Worm (Caenorhabditis elegans) whole organism, late embryonic: ENCODE measurements around the gene F56D6.19.
"Not testable (repeated sequence)": the region's sequence is repeated elsewhere in the genome, so short reads cannot be mapped to it uniquely, and the experiment has no call there.

Experiments
- C38D4.7 ChIP-seq: fragments of 200-800 bp; sonication (Bioruptor generic); optimal IDR thresholded peaks from 2 replicates; lab custom pipeline; 2018; ENCODE audit warnings: mild to moderate bottlenecking, missing genetic modification characterization, moderate library complexity, missing compliant biosample characterization
- T23F11.4 ChIP-seq: fragments of 200-800 bp; sonication (Bioruptor generic); optimal IDR thresholded peaks from 2 replicates; lab custom pipeline; 2018; ENCODE audit warnings: mild to moderate bottlenecking, missing genetic modification characterization, missing compliant biosample characterization
- Y22D7AL.16 ChIP-seq: sonication (generic microtip); optimal IDR thresholded peaks from 2 replicates; lab custom pipeline; 2016; ENCODE audit warnings: missing genetic modification characterization, missing compliant biosample characterization
- ceh-18 ChIP-seq: sonication (generic microtip); optimal IDR thresholded peaks from 2 replicates; lab custom pipeline; 2016; ENCODE audit warnings: missing genetic modification characterization, missing compliant biosample characterization
- ceh-2 ChIP-seq: sonication (generic microtip); optimal IDR thresholded peaks from 2 replicates; lab custom pipeline; 2016; ENCODE audit warnings: missing genotype, missing genetic modification characterization, missing compliant biosample characterization
- ceh-22 ChIP-seq: sonication (generic microtip); optimal IDR thresholded peaks from 2 replicates; lab custom pipeline; 2017; ENCODE audit warnings: missing biosample characterization, missing genetic modification characterization
- ceh-30 ChIP-seq: fragments of 150-350 bp; optimal IDR thresholded peaks from 2 replicates; lab custom pipeline; 2014; ENCODE audit warnings: missing biosample characterization, missing genetic modification characterization
- ceh-31 ChIP-seq: sonication (generic microtip); optimal IDR thresholded peaks from 2 replicates; lab custom pipeline; 2016; ENCODE audit warnings: missing genetic modification characterization, missing compliant biosample characterization
- ceh-45 ChIP-seq: fragments of 200-800 bp; sonication (Bioruptor generic); IDR thresholded peaks from 2 replicates; pipeline ENCODE4 v1.3.6; 2022; ENCODE audit warnings: missing genetic modification reagents, missing genetic modification characterization, missing compliant biosample characterization
- ceh-48 ChIP-seq: sonication (generic microtip); optimal IDR thresholded peaks from 2 replicates; lab custom pipeline; 2016; ENCODE audit warnings: missing genetic modification characterization, inconsistent platforms, missing compliant biosample characterization
- che-1 ChIP-seq: sonication (generic microtip); optimal IDR thresholded peaks from 2 replicates; lab custom pipeline; 2016; ENCODE audit warnings: mild to moderate bottlenecking, missing genetic modification characterization, missing compliant biosample characterization
- dmd-4 ChIP-seq: sonication (generic microtip); optimal IDR thresholded peaks from 2 replicates; lab custom pipeline; 2016; ENCODE audit warnings: borderline replicate concordance, missing genetic modification characterization, missing compliant biosample characterization
- dve-1 ChIP-seq: sonication (generic microtip); optimal IDR thresholded peaks from 2 replicates; lab custom pipeline; 2017; ENCODE audit warnings: antibody characterized with exemption, mild to moderate bottlenecking, missing genetic modification characterization, missing compliant biosample characterization
- elt-2 ChIP-seq: sonication (generic microtip); optimal IDR thresholded peaks from 2 replicates; lab custom pipeline; 2016; ENCODE audit warnings: missing genetic modification reagents, missing genetic modification characterization, missing compliant biosample characterization
- ets-4 ChIP-seq: sonication (generic microtip); optimal IDR thresholded peaks from 2 replicates; lab custom pipeline; 2016; ENCODE audit warnings: missing genetic modification characterization, missing compliant biosample characterization
- gmeb-2 ChIP-seq: sonication (generic microtip); optimal IDR thresholded peaks from 2 replicates; lab custom pipeline; 2016; ENCODE audit warnings: missing genetic modification characterization, inconsistent platforms, missing compliant biosample characterization
- hlh-13 ChIP-seq: fragments of 200-800 bp; sonication (Bioruptor generic); optimal IDR thresholded peaks from 2 replicates; lab custom pipeline; 2018; ENCODE audit warnings: mild to moderate bottlenecking, missing genetic modification characterization, missing compliant biosample characterization
- hlh-15 ChIP-seq: sonication (generic microtip); optimal IDR thresholded peaks from 2 replicates; lab custom pipeline; 2016; ENCODE audit warnings: missing genetic modification characterization, missing compliant biosample characterization
- hlh-8 ChIP-seq: sonication (generic microtip); optimal IDR thresholded peaks from 2 replicates; lab custom pipeline; 2016; ENCODE audit warnings: missing genotype, missing genetic modification characterization, missing compliant biosample characterization
- lim-6 ChIP-seq: sonication (generic microtip); optimal IDR thresholded peaks from 2 replicates; lab custom pipeline; 2016; ENCODE audit warnings: missing genetic modification characterization, missing compliant biosample characterization
- lin-11 ChIP-seq: fragments of 200-800 bp; sonication (Bioruptor generic); optimal IDR thresholded peaks from 2 replicates; lab custom pipeline; 2018; ENCODE audit warnings: mild to moderate bottlenecking, missing genetic modification characterization, missing compliant biosample characterization
- nfya-1 ChIP-seq: sonication (generic microtip); optimal IDR thresholded peaks from 2 replicates; lab custom pipeline; 2017; ENCODE audit warnings: missing genetic modification characterization, mild to moderate bottlenecking, missing compliant biosample characterization, antibody characterized with exemption, moderate library complexity
- nhr-232 ChIP-seq: sonication (generic microtip); optimal IDR thresholded peaks from 2 replicates; lab custom pipeline; 2016; ENCODE audit warnings: missing genetic modification characterization, missing compliant biosample characterization
- odd-2 ChIP-seq: sonication (generic microtip); optimal IDR thresholded peaks from 2 replicates; lab custom pipeline; 2017; ENCODE audit warnings: antibody characterized with exemption, mild to moderate bottlenecking, missing genetic modification characterization, missing compliant biosample characterization
- pag-3 ChIP-seq: sonication (generic microtip); optimal IDR thresholded peaks from 2 replicates; lab custom pipeline; 2016; ENCODE audit warnings: missing compliant biosample characterization, missing genetic modification characterization, borderline replicate concordance
- pat-9 ChIP-seq: fragments of 200-800 bp; sonication (Bioruptor generic); optimal IDR thresholded peaks from 2 replicates; lab custom pipeline; 2018; ENCODE audit warnings: mild to moderate bottlenecking, missing genetic modification characterization, moderate library complexity, missing compliant biosample characterization
- pha-2 ChIP-seq: sonication (generic microtip); optimal IDR thresholded peaks from 2 replicates; lab custom pipeline; 2017; ENCODE audit warnings: mild to moderate bottlenecking, missing genetic modification characterization, missing compliant biosample characterization
- pha-4 ChIP-seq: fragments of 150-350 bp; optimal IDR thresholded peaks from 2 replicates; lab custom pipeline; 2018; ENCODE audit warnings: missing biosample characterization, missing genetic modification reagents, missing genetic modification characterization
- ref-2 ChIP-seq: sonication (generic microtip); optimal IDR thresholded peaks from 2 replicates; lab custom pipeline; 2016; ENCODE audit warnings: missing genetic modification characterization, missing compliant biosample characterization
- rnt-1 ChIP-seq: sonication (generic microtip); optimal IDR thresholded peaks from 2 replicates; lab custom pipeline; 2016; ENCODE audit warnings: missing genetic modification characterization, missing compliant biosample characterization
- sdc-2 ChIP-seq: sonication (generic microtip); optimal IDR thresholded peaks from 2 replicates; lab custom pipeline; 2016; ENCODE audit warnings: missing genotype, missing genetic modification characterization, missing compliant biosample characterization
- sox-4 ChIP-seq: sonication (generic microtip); optimal IDR thresholded peaks from 2 replicates; lab custom pipeline; 2017; ENCODE audit warnings: mild to moderate bottlenecking, missing genetic modification characterization, inconsistent platforms, missing compliant biosample characterization
- syd-9 ChIP-seq: sonication (generic microtip); optimal IDR thresholded peaks from 2 replicates; lab custom pipeline; 2016; ENCODE audit warnings: mild to moderate bottlenecking, missing genetic modification characterization, moderate library complexity, missing compliant biosample characterization
- tbx-2 ChIP-seq: sonication (generic microtip); optimal IDR thresholded peaks from 2 replicates; lab custom pipeline; 2016; ENCODE audit warnings: missing genetic modification characterization, missing compliant biosample characterization
- unc-42 ChIP-seq: sonication (generic microtip); optimal IDR thresholded peaks from 2 replicates; lab custom pipeline; 2016; ENCODE audit warnings: missing genotype, missing genetic modification characterization, missing compliant biosample characterization
- unc-55 ChIP-seq: sonication (generic microtip); optimal IDR thresholded peaks from 2 replicates; lab custom pipeline; 2017; ENCODE audit warnings: missing biosample characterization, missing genetic modification reagents, missing genetic modification characterization
- unc-86 ChIP-seq: sonication (generic microtip); optimal IDR thresholded peaks from 2 replicates; lab custom pipeline; 2016; ENCODE audit warnings: missing genetic modification characterization, missing compliant biosample characterization

F56D6.19 gene

ce11 chrIV:3911848-3912247 is 2.7 kb upstream of the F56D6.19 start, which contains the start of gene F56D6.18:
Gene F56D6.18, minus strand, starts transcription at chrIV:3911948.
- not testable (repeated sequence) for TF ChIP-seq pha-4, pha-2, dmd-4 (tag; lab: Kevin White, UChicago)

ce11 chrIV:3912598-3912997 is 2.0 kb upstream of the F56D6.19 start, which contains the start of gene F56D6.20:
Gene F56D6.20, plus strand, starts transcription at chrIV:3912898.
- TF ChIP-seq unc-42 (tag; lab: Kevin White, UChicago) = no peak
- no peak for TF ChIP-seq hlh-8 (tag; lab: Kevin White, UChicago)
- no peak for TF ChIP-seq unc-55 (GFP tag; lab: Kevin White, UChicago)
- TF ChIP-seq ceh-2 = no peak
- no peak for TF ChIP-seq ceh-31 (tag; lab: Kevin White, UChicago)
- TF ChIP-seq dmd-4 (tag; lab: Kevin White, UChicago) = no peak
- TF ChIP-seq elt-2 (tag; lab: Kevin White, UChicago) = no peak
- no peak for TF ChIP-seq hlh-15 (tag; lab: Kevin White, UChicago)

ce11 chrIV:3915296-3915695 is 734 bp downstream of the F56D6.19 start, which contains the start of gene srz-20:
Gene srz-20, plus strand, starts transcription at chrIV:3915596.
- TF ChIP-seq lin-11 (tag; lab: Kevin White, UChicago) (no peak), ceh-45 (GFP tag; lab: Robert Waterston, UW) (no peak), unc-55 (GFP tag; lab: Kevin White, UChicago) (no peak), hlh-13 (GFP tag; lab: Kevin White, UChicago) (no peak), sdc-2 (tag; lab: Kevin White, UChicago) (no peak), Y22D7AL.16 (tag; lab: Kevin White, UChicago) (no peak), odd-2 (tag; lab: Kevin White, UChicago) (no peak), pha-4 (tag; lab: Kevin White, UChicago) (no peak), pag-3 (tag; lab: Kevin White, UChicago) (no peak), ets-4 (no peak), hlh-8 (tag; lab: Kevin White, UChicago) (no peak)

- no peak for TF ChIP-seq sox-4 (tag; lab: Kevin White, UChicago)
- TF ChIP-seq ceh-18 = no peak
- TF ChIP-seq unc-55 (GFP tag; lab: Kevin White, UChicago) = no peak
- TF ChIP-seq gmeb-2 = no peak
- TF ChIP-seq unc-86 (tag; lab: Kevin White, UChicago) = no peak
- no peak for TF ChIP-seq T23F11.4 (GFP tag; lab: Kevin White, UChicago)
- no peak for TF ChIP-seq rnt-1 (tag; lab: Kevin White, UChicago)
- no peak for TF ChIP-seq che-1
- TF ChIP-seq nhr-232 (tag; lab: Kevin White, UChicago) = no peak
- TF ChIP-seq pat-9 (tag; lab: Kevin White, UChicago) = no peak
- TF ChIP-seq dve-1 (tag; lab: Kevin White, UChicago) = no peak
- TF ChIP-seq ref-2 (tag; lab: Kevin White, UChicago) = no peak
- no peak for TF ChIP-seq ceh-30 (tag; lab: Kevin White, UChicago)
- no peak for TF ChIP-seq lin-11 (tag; lab: Kevin White, UChicago)
These were observed 2.8 kb downstream of the F56D6.19 start, which contains the start of gene F56D6.14 for ce11 chrIV:3917405-3917804. Gene F56D6.14, plus strand, starts transcription at chrIV:3917705.

- TF ChIP-seq nfya-1 (tag; lab: Kevin White, UChicago) = no peak
- no peak for TF ChIP-seq lin-11 (tag; lab: Kevin White, UChicago)
- TF ChIP-seq syd-9 (tag; lab: Kevin White, UChicago) = no peak
- TF ChIP-seq lim-6 (tag; lab: Kevin White, UChicago) = no peak
- no peak for TF ChIP-seq tbx-2 (tag; lab: Kevin White, UChicago)
- TF ChIP-seq ceh-48 (tag; lab: Kevin White, UChicago) = no peak
- no peak for TF ChIP-seq ceh-31 (tag; lab: Kevin White, UChicago)
- no peak for TF ChIP-seq C38D4.7
- no peak for TF ChIP-seq ceh-30 (tag; lab: Kevin White, UChicago)
- no peak for TF ChIP-seq ceh-22
- TF ChIP-seq che-1 = no peak
These were observed 3.6 kb downstream of the F56D6.19 start, which contains the start of gene F56D6.23 for ce11 chrIV:3918160-3918559. Gene F56D6.23, plus strand, starts transcription at chrIV:3918460.
